Fruit fly (Drosophila melanogaster): ENCODE data around the gene schuy.

schuy gene

dm6 chr3L:20000878-20001640 is 15.2 kb downstream of the schuy start (continued):
- TF ChIP-seq CG15696 (tag; optimal IDR thresholded peaks at IDR 0.05) (no peak), MBD-R2 (GFP tag; IDR thresholded peaks at IDR 0.05) (peak; percentile 38; the same call in 1 of the 2 replicates), CG4404 (GFP tag; IDR thresholded peaks at IDR 0.05) (no peak), CG2116 (GFP tag; optimal IDR thresholded peaks at IDR 0.05) (peak; percentile 23), CG7928 (GFP tag; optimal IDR thresholded peaks at IDR 0.05) (no peak), chm (GFP tag; IDR thresholded peaks at IDR 0.05) (no peak), MESR4 (GFP tag; optimal IDR thresholded peaks at IDR 0.05) (peak; percentile 89)

DNA sequence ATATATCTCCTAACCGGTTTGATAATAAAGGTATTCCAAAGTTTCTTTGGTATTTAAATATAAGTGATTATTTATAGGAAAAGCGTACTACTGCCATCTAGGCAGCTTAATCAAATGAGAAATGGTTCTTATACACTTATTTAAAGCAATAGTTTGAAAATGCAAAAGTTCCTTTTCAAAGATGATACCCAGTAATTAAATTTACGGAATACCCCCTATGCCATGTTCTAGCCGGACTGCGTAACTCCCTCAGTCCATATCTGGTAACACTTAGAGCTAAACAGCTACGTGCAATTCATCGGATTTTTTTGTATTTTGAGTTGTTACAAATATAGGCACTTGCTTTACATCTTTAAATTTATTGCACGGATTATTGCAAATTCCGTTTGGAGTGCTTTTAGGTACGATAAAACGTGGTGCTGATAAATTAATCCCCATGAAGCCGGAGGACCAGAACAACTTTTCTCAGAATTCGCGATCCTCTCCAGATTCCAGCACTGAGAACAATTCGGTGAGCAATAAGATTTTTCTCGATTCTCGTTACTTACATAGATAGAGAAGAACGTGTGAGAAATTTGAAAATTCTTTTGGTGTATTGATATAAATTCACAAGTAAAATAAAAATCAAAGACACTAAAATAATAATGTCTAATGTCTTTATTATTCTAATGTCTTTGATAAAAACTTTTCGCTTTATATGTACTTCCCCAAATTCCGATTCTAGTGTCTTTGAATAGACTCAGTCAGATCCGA is 16.8 kb downstream of the schuy start, which contains the start of gene CG7668:
Gene CG7668, plus strand, starts transcription at position 255 of the 753 bp plus-strand sequence.
- peak; percentile 88 for TF ChIP-seq sens-2 (GFP tag; IDR thresholded peaks at IDR 0.05)
- peak; percentile 86 for TF ChIP-seq CG32767 (GFP tag; IDR thresholded peaks at IDR 0.05)
- TF ChIP-seq abd-A (tag; optimal IDR thresholded peaks at IDR 0.05) = peak; percentile 76
- peak; percentile 23 for TF ChIP-seq tup (GFP tag; optimal IDR thresholded peaks at IDR 0.05)
- peak; percentile 81 for TF ChIP-seq fu2 (GFP tag; optimal IDR thresholded peaks at IDR 0.05)
- peak; percentile 5 to 51 for TF ChIP-seq crp (GFP tag; optimal IDR thresholded peaks at IDR 0.05)
- TF ChIP-seq Dfd (GFP tag; optimal IDR thresholded peaks at IDR 0.05) = no peak
- TF ChIP-seq CG18764 (GFP tag; optimal IDR thresholded peaks at IDR 0.05) = peak; percentile 86
- TF ChIP-seq vvl (GFP tag; IDR thresholded peaks at IDR 0.05) = peak; percentile 98
- no peak for TF ChIP-seq CG11456 (GFP tag; IDR thresholded peaks at IDR 0.05)
- TF ChIP-seq dmrt11E (tag; optimal IDR thresholded peaks at IDR 0.05) = peak; percentile 92
- TF ChIP-seq maf-S (GFP tag; optimal IDR thresholded peaks at IDR 0.05) = peak; percentile 72
- TF ChIP-seq CG6254 (GFP tag; optimal IDR thresholded peaks at IDR 0.05) = peak; percentile 79
- TF ChIP-seq Aef1 (GFP tag; IDR thresholded peaks at IDR 0.05) = peak; percentile 77
- TF ChIP-seq hb (GFP tag; IDR thresholded peaks at IDR 0.05; ENCODE audit: partially characterized antibody) = no peak
- peak; percentile 92 for TF ChIP-seq CG15269 (tag; optimal IDR thresholded peaks at IDR 0.05)
- no peak; the same call in 1 of the 2 replicates for TF ChIP-seq toy (GFP tag; IDR thresholded peaks at IDR 0.05)
- peak; percentile 82 for TF ChIP-seq Antp (GFP tag; optimal IDR thresholded peaks at IDR 0.05)
- TF ChIP-seq Stat92E (GFP tag; optimal IDR thresholded peaks at IDR 0.05) = peak in 1 of 3 experiments; percentile 79
- peak; percentile 69 for TF ChIP-seq CG11398 (GFP tag; optimal IDR thresholded peaks at IDR 0.05)
- peak; percentile 85 for TF ChIP-seq CG1529 (GFP tag; optimal IDR thresholded peaks at IDR 0.05)
- TF ChIP-seq CG12769 (tag; optimal IDR thresholded peaks at IDR 0.05) = peak; percentile 89
- TF ChIP-seq CG17328 (GFP tag; IDR thresholded peaks at IDR 0.05) = peak; percentile 93
- peak; percentile 87 for TF ChIP-seq E2f1 (GFP tag; IDR thresholded peaks at IDR 0.05)
- peak; percentile 66 for TF ChIP-seq Deaf1 (tag; optimal IDR thresholded peaks at IDR 0.05)
- TF ChIP-seq CG42726 (GFP tag; IDR thresholded peaks at IDR 0.05; ENCODE audit: partially characterized antibody) = no peak
- peak; percentile 83 for TF ChIP-seq CG12236 (GFP tag; optimal IDR thresholded peaks at IDR 0.05)
- TF ChIP-seq CG12155 (GFP tag; optimal IDR thresholded peaks at IDR 0.05) = peak; percentile 85
- TF ChIP-seq CG12071 (GFP tag; optimal IDR thresholded peaks at IDR 0.05) = peak; percentile 83
- TF ChIP-seq Taf1 (GFP tag; IDR thresholded peaks at IDR 0.05) = peak; percentile 81; the same call in 1 of the 2 replicates
- no peak for TF ChIP-seq CG11560 (tag; IDR thresholded peaks at IDR 0.05)
- no peak for TF ChIP-seq CG15073 (GFP tag; optimal IDR thresholded peaks at IDR 0.05)
- peak; percentile 89 to 93 for TF ChIP-seq dpn (GFP tag; optimal IDR thresholded peaks at IDR 0.05)
- peak; percentile 81 for TF ChIP-seq Vsx1 (GFP tag; optimal IDR thresholded peaks at IDR 0.05)
- TF ChIP-seq CG7839 (tag; optimal IDR thresholded peaks at IDR 0.05) = peak; percentile 91
- TF ChIP-seq CG17829 (tag; optimal IDR thresholded peaks at IDR 0.05) = peak; percentile 93
- peak; percentile 78 for TF ChIP-seq nau (GFP tag; optimal IDR thresholded peaks at IDR 0.05)
- TF ChIP-seq fd96Cb (tag; optimal IDR thresholded peaks at IDR 0.05) = peak; percentile 87
- TF ChIP-seq CG2116 (GFP tag; optimal IDR thresholded peaks at IDR 0.05) = peak; percentile 68
- TF ChIP-seq CG8089 (GFP tag; optimal IDR thresholded peaks at IDR 0.05) = peak; percentile 79

Data from whole organism, embryonic.